Fruit fly (Drosophila melanogaster) Kc167 (cell line): ENCODE data around the gene CG6293.

ENCODE experiments used
- Myc ChIP-seq: fragments of >200 bp; optimal IDR thresholded peaks from 2 replicates; lab custom pipeline; 2017; ENCODE audit warnings: missing external identifiers
- insv ChIP-seq: fragments of >200 bp; optimal IDR thresholded peaks from 3 replicates; lab custom pipeline; 2018; ENCODE audit warnings: missing external identifiers
- psq ChIP-seq: fragments of >200 bp; optimal IDR thresholded peaks from 2 replicates; lab custom pipeline; 2017; ENCODE audit warnings: missing external identifiers
- ttk ChIP-seq: sonication (Bioruptor generic); optimal IDR thresholded peaks from 2 replicates; lab custom pipeline; 2017; ENCODE audit warnings: missing external identifiers

DNA sequence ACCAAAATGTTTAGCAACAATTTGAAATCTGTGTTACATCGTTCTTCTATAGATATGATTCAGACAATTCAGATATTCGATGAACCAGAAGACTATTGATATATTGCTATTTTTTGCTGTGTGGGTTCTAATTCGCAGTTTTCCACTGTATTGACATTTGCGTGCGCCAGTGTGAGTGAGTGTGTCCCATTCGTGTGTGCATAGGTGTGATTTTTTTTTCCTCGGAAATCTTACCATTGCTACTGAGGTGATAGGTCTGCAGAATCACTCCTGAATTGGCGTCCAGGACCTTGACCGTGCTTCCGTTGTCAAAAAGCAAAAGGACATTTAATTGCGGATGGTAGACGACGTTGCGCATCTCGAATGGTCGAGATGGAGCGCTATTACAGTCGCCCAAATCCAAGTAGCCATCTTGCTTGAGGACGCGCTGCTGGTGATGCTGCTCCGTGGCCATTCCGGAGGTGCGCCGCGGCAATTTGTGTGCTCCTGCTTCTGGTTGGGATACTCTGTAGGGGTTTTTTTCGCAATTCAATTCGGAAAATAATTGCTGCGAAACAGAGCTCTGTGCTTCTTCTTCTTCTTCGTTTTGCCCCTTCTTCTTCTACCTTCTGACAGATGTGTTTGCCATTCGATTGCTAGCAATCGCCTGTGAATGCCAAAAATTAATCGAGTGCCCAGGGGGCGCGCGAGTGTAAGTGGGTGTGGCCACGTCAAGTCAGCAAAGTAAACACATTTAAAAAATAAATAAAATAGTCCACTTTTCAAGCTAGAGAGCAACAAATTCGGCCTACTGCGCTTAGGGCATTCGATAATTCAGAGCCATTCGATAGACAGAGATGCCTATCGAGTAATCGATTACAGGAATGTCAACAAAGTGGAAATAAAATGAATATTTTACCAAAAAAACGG is 19.6 kb upstream of the CG6293 start, which contains the start of the genes Bruce and CG12818:
- TF ChIP-seq insv (lab: Kevin White, UChicago) (no peak), psq (lab: Kevin White, UChicago) (peak; percentile 84), ttk (lab: Kevin White, UChicago) (no peak), Myc (no peak)
